Fruit fly (Drosophila melanogaster): ENCODE data around the gene tal-2A.

DNA sequence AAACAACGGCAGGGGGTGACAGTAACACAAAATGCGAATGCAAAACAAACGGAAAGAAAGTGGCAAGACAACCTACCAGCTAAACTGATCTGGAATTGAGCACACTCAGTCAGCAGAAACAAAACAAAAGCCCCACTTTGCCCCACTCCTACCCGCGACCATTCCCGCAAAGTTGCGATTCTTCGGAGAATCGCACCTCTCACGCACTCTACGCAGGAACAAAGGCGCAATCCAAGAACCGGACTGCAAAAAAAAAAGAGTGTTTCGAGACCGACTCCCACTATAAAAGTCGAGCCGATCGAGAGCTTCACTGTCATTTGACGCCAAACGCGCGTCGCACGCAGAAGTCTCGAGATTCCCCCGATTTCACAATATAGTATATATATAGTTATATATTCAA lies 45.7 kb upstream of the tal-2A start, which contains the start of gene Cht5:
- TF ChIP-seq ttk (optimal IDR thresholded peaks at IDR 0.05): no peak
- TF ChIP-seq Sin3A (optimal IDR thresholded peaks at IDR 0.05): no peak
- no peak for TF ChIP-seq Myc (optimal IDR thresholded peaks at IDR 0.05)
- no peak for TF ChIP-seq insv (optimal IDR thresholded peaks at IDR 0.05)
- TF ChIP-seq psq (optimal IDR thresholded peaks at IDR 0.05): no peak
